Worm (Caenorhabditis elegans) whole organism, L1 larva: ENCODE measurements around the gene Y53F4B.21.

ENCODE experiments used
- elt-2 ChIP-seq: sonication (generic microtip); optimal IDR thresholded peaks from 2 replicates; lab custom pipeline; 2016; ENCODE audit warnings: missing genetic modification characterization, mild to moderate bottlenecking, inconsistent platforms, missing compliant biosample characterization, missing genetic modification reagents
- elt-3 ChIP-seq, 6 experiments: fragments of 150-350 bp in 1 of 6; sonication (generic microtip); optimal IDR thresholded peaks; 2 replicates each; lab custom pipeline; 2017 to 2018; ENCODE audit warnings: missing biosample characterization in 6 of 6, missing genetic modification characterization in 6 of 6, inconsistent platforms in 1 of 6
- ztf-4 ChIP-seq: fragments of 150-350 bp; optimal IDR thresholded peaks from 2 replicates; lab custom pipeline; 2014; ENCODE audit warnings: missing biosample characterization, missing genetic modification characterization

- TF ChIP-seq elt-2 (no peak), elt-3 (tag; optimal IDR thresholded peaks at IDR 0.05; lab: Kevin White, UChicago) (no peak), ztf-4 (no peak)
Observed at ce11 chrII:15143729-15144128, 53.7 kb downstream of the Y53F4B.21 start.
